Worm (Caenorhabditis elegans) whole organism, L4/young adult: ENCODE measurements around the gene kdin-1.

Experiments used
- W03F9.2 ChIP-seq: fragments of 150-350 bp; optimal IDR thresholded peaks from 2 replicates; lab custom pipeline; 2014; ENCODE audit warnings: missing biosample characterization, missing genetic modification characterization
- dao-5 ChIP-seq: sonication (generic microtip); optimal IDR thresholded peaks from 2 replicates; lab custom pipeline; 2016; ENCODE audit warnings: missing genotype, missing genetic modification characterization, moderate library complexity, missing compliant biosample characterization
- him-1 ChIP-seq: sonication (generic microtip); optimal IDR thresholded peaks from 2 replicates; lab custom pipeline; 2016; ENCODE audit warnings: missing genotype, missing genetic modification reagents, missing genetic modification characterization, missing compliant biosample characterization

ce11 chrIV:11004273-11004672 lies 34.2 kb upstream of the kdin-1 start, which contains the start of gene F13H10.1:
- no peak for TF ChIP-seq him-1
- no peak for TF ChIP-seq W03F9.2
- no peak for TF ChIP-seq dao-5 (tag; lab: Kevin White, UChicago)
